4 fruit fly cellular contexts compared by ENCODE assay signal in the genomic region with DNA sequence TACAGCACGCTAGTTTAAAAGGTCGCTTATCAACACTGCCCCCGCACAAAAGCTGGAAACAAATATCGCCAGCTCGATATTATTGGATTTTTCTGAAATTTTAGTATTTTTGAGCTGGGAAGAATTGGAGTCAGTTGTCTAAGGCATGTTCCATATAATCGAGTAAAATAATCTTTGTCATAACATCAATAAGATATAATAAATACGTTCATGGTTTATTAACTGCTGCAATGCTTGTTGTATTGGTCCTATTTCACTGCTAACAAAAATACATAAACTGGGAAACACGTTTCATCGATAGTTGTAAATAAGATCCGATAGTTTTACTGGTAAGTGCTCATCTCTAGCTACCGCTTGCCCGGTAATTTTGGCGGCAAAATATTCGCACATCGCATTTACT.
A peak's percentile ranks its signal among the peaks of the same experiment; 100 is the strongest.
TF ChIP-seq lines count a peak whose summit lies in the region.

A gene (minus strand): TSS at position 41 of the 400 bp plus-strand sequence.
A gene (plus strand): TSS at position 339 of the 400 bp plus-strand sequence.

- peak; percentile 39 for TF ChIP-seq CTCF in whole organism, embryonic (GFP tag; optimal IDR thresholded peaks at IDR 0.05; lab: Kevin White, UChicago)

TF ChIP-seq in whole organism, adult, 20 proteins besides CTCF, POLR2A, EP300 and RAD21:
- TF ChIP-seq CG12768 (GFP tag; optimal IDR thresholded peaks at IDR 0.05; lab: Kevin White, UChicago) (peak; percentile 2), cnc (optimal IDR thresholded peaks at IDR 0.05; lab: Kevin White, UChicago) (no peak), CG7101 (tag; optimal IDR thresholded peaks at IDR 0.05; lab: Kevin White, UChicago) (peak; percentile 33), Crg-1 (GFP tag; optimal IDR thresholded peaks at IDR 0.05; lab: Kevin White, UChicago) (peak; percentile 59), tj (GFP tag; optimal IDR thresholded peaks at IDR 0.05; lab: Kevin White, UChicago) (no peak), CG1620 (GFP tag; optimal IDR thresholded peaks at IDR 0.05; lab: Kevin White, UChicago) (peak; percentile 76), CG7045 (GFP tag; optimal IDR thresholded peaks at IDR 0.05; lab: Kevin White, UChicago) (peak; percentile 47), bab1 (GFP tag; optimal IDR thresholded peaks at IDR 0.05; lab: Kevin White, UChicago) (peak; percentile 47), Hr96 (GFP tag; optimal IDR thresholded peaks at IDR 0.05; lab: Kevin White, UChicago) (peak; percentile 69), pad (GFP tag; optimal IDR thresholded peaks at IDR 0.05; lab: Kevin White, UChicago) (peak; percentile 58), CG33017 (tag; optimal IDR thresholded peaks at IDR 0.05; lab: Kevin White, UChicago) (no peak), kay (GFP tag; lab: Kevin White, UChicago; ENCODE audit: borderline replicate concordance) (peak; percentile 39), CG5204 (GFP tag; optimal IDR thresholded peaks at IDR 0.05; lab: Kevin White, UChicago) (peak; percentile 66), Mnt (GFP tag; optimal IDR thresholded peaks at IDR 0.05; lab: Kevin White, UChicago) (peak; percentile 75), CG11617 (GFP tag; optimal IDR thresholded peaks at IDR 0.05; lab: Kevin White, UChicago) (peak; percentile 45), Clk (GFP tag; optimal IDR thresholded peaks at IDR 0.05; lab: Kevin White, UChicago) (peak; percentile 5), CG14711 (tag; optimal IDR thresholded peaks at IDR 0.05; lab: Kevin White, UChicago) (peak; percentile 38), ovo (GFP tag; optimal IDR thresholded peaks at IDR 0.05; lab: Kevin White, UChicago) (no peak), cic (GFP tag; optimal IDR thresholded peaks at IDR 0.05; lab: Kevin White, UChicago) (no peak), toe (GFP tag; optimal IDR thresholded peaks at IDR 0.05; lab: Kevin White, UChicago) (peak; percentile 73)

TF ChIP-seq in whole organism, embryonic, 481 proteins besides CTCF, POLR2A, EP300 and RAD21 (continues in another document):
- TF ChIP-seq CG12236 (GFP tag; optimal IDR thresholded peaks at IDR 0.05; lab: Kevin White, UChicago): no peak
- TF ChIP-seq yki (optimal IDR thresholded peaks at IDR 0.05; lab: Kevin White, UChicago): no peak
- no peak for TF ChIP-seq disco-r (GFP tag; optimal IDR thresholded peaks at IDR 0.05; lab: Kevin White, UChicago)
- TF ChIP-seq CG8944 (GFP tag; optimal IDR thresholded peaks at IDR 0.05; lab: Kevin White, UChicago): no peak
- TF ChIP-seq CG10147 (GFP tag; optimal IDR thresholded peaks at IDR 0.05; lab: Kevin White, UChicago): peak; percentile 64
- no peak for TF ChIP-seq Deaf1 (tag; optimal IDR thresholded peaks at IDR 0.05; lab: Kevin White, UChicago)
- no peak for TF ChIP-seq Mrtf (GFP tag; IDR thresholded peaks at IDR 0.05; lab: Robert Waterston, UW)
- TF ChIP-seq CrebB (tag; optimal IDR thresholded peaks at IDR 0.05; lab: Kevin White, UChicago): no peak
- TF ChIP-seq CG14441 (GFP tag; IDR thresholded peaks at IDR 0.05; lab: Robert Waterston, UW): no peak
- TF ChIP-seq Gug (GFP tag; IDR thresholded peaks at IDR 0.05; lab: Robert Waterston, UW): peak; percentile 16; the same call in 1 of the 4 replicates
- TF ChIP-seq Ssrp (tag; optimal IDR thresholded peaks at IDR 0.05; lab: Kevin White, UChicago): no peak
- no peak for TF ChIP-seq nerfin-1 (tag; optimal IDR thresholded peaks at IDR 0.05; lab: Kevin White, UChicago)
- TF ChIP-seq gsb (GFP tag; IDR thresholded peaks at IDR 0.05; lab: Robert Waterston, UW): no peak
- TF ChIP-seq tll (GFP tag; optimal IDR thresholded peaks at IDR 0.05; lab: Kevin White, UChicago): peak; percentile 31 to 59
- no peak for TF ChIP-seq CG6765 (GFP tag; optimal IDR thresholded peaks at IDR 0.05; lab: Kevin White, UChicago)
- TF ChIP-seq CG1529 (GFP tag; optimal IDR thresholded peaks at IDR 0.05; lab: Kevin White, UChicago): no peak
- no peak for TF ChIP-seq org-1 (GFP tag; optimal IDR thresholded peaks at IDR 0.05; lab: Kevin White, UChicago)
- no peak for TF ChIP-seq CG31388 (GFP tag; optimal IDR thresholded peaks at IDR 0.05; lab: Kevin White, UChicago)
- no peak for TF ChIP-seq ERR (GFP tag; optimal IDR thresholded peaks at IDR 0.05; lab: Kevin White, UChicago)
- no peak for TF ChIP-seq nom (GFP tag; optimal IDR thresholded peaks at IDR 0.05; lab: Kevin White, UChicago)
- peak; percentile 22 for TF ChIP-seq twi (tag; optimal IDR thresholded peaks at IDR 0.05; lab: Kevin White, UChicago)
- TF ChIP-seq CG4617 (GFP tag; optimal IDR thresholded peaks at IDR 0.05; lab: Kevin White, UChicago; ENCODE audit: borderline replicate concordance): peak; percentile 62
- TF ChIP-seq Med (GFP tag; lab: Kevin White, UChicago): peak; percentile 91
- TF ChIP-seq tup (GFP tag; optimal IDR thresholded peaks at IDR 0.05; lab: Kevin White, UChicago): no peak

TF ChIP-seq in whole organism, prepupa, 60 proteins besides CTCF, POLR2A, EP300 and RAD21:
- TF ChIP-seq lz (GFP tag; optimal IDR thresholded peaks at IDR 0.05; lab: Kevin White, UChicago) (peak; percentile 53), Hr39 (GFP tag; optimal IDR thresholded peaks at IDR 0.05; lab: Kevin White, UChicago) (peak; percentile 53), CG16779 (tag; optimal IDR thresholded peaks at IDR 0.05; lab: Kevin White, UChicago) (no peak), CG1621 (tag; optimal IDR thresholded peaks at IDR 0.05; lab: Kevin White, UChicago) (no peak), CG3032 (tag; optimal IDR thresholded peaks at IDR 0.05; lab: Kevin White, UChicago) (peak; percentile 48), CG9139 (GFP tag; optimal IDR thresholded peaks at IDR 0.05; lab: Kevin White, UChicago) (no peak), CG10631 (GFP tag; optimal IDR thresholded peaks at IDR 0.05; lab: Kevin White, UChicago) (peak; percentile 50), CG6792 (GFP tag; optimal IDR thresholded peaks at IDR 0.05; lab: Kevin White, UChicago) (no peak), Ets21C (GFP tag; optimal IDR thresholded peaks at IDR 0.05; lab: Kevin White, UChicago) (peak; percentile 40), CG8632 (GFP tag; optimal IDR thresholded peaks at IDR 0.05; lab: Kevin White, UChicago) (peak; percentile 14), pdm3 (GFP tag; optimal IDR thresholded peaks at IDR 0.05; lab: Kevin White, UChicago) (peak; percentile 20), fd59A (GFP tag; optimal IDR thresholded peaks at IDR 0.05; lab: Kevin White, UChicago) (no peak), CG31627 (GFP tag; optimal IDR thresholded peaks at IDR 0.05; lab: Kevin White, UChicago) (peak; percentile 60), Sox14 (GFP tag; optimal IDR thresholded peaks at IDR 0.05; lab: Kevin White, UChicago) (peak; percentile 72), Sox102F (GFP tag; optimal IDR thresholded peaks at IDR 0.05; lab: Kevin White, UChicago) (no peak), esn (GFP tag; optimal IDR thresholded peaks at IDR 0.05; lab: Kevin White, UChicago) (peak; percentile 58), topi (GFP tag; optimal IDR thresholded peaks at IDR 0.05; lab: Kevin White, UChicago) (peak; percentile 49), CG6163 (GFP tag; IDR thresholded peaks at IDR 0.05; lab: Robert Waterston, UW) (no peak), cyc (GFP tag; optimal IDR thresholded peaks at IDR 0.05; lab: Kevin White, UChicago) (peak; percentile 46), Hr4 (GFP tag; optimal IDR thresholded peaks at IDR 0.05; lab: Kevin White, UChicago) (peak; percentile 2), salr (GFP tag; optimal IDR thresholded peaks at IDR 0.05; lab: Kevin White, UChicago) (no peak), Ets96B (tag; optimal IDR thresholded peaks at IDR 0.05; lab: Kevin White, UChicago) (no peak)

TF ChIP-seq in whole organism, wandering third instar larva, 38 proteins besides CTCF, POLR2A, EP300 and RAD21 (continues in another document):
- TF ChIP-seq GATAd (GFP tag; optimal IDR thresholded peaks at IDR 0.05; lab: Kevin White, UChicago) (peak; percentile 69), usp (GFP tag; optimal IDR thresholded peaks at IDR 0.05; lab: Kevin White, UChicago) (no peak), N (GFP tag; optimal IDR thresholded peaks at IDR 0.05; lab: Kevin White, UChicago) (no peak), Rel (GFP tag; optimal IDR thresholded peaks at IDR 0.05; lab: Kevin White, UChicago) (no peak), Rel (tag; optimal IDR thresholded peaks at IDR 0.05; lab: Kevin White, UChicago) (peak; percentile 35), woc (GFP tag; optimal IDR thresholded peaks at IDR 0.05; lab: Kevin White, UChicago) (peak; percentile 66), fru (GFP tag; optimal IDR thresholded peaks at IDR 0.05; lab: Kevin White, UChicago) (peak; percentile 64), brk (GFP tag; optimal IDR thresholded peaks at IDR 0.05; lab: Kevin White, UChicago) (no peak), pan (optimal IDR thresholded peaks at IDR 0.05; lab: Kevin White, UChicago) (no peak), lola (GFP tag; optimal IDR thresholded peaks at IDR 0.05; lab: Kevin White, UChicago) (no peak), Hr83 (GFP tag; optimal IDR thresholded peaks at IDR 0.05; lab: Kevin White, UChicago; ENCODE audit: poor library complexity, severe bottlenecking) (no peak), Jra (GFP tag; optimal IDR thresholded peaks at IDR 0.05; lab: Kevin White, UChicago) (peak; percentile 79), foxo (GFP tag; optimal IDR thresholded peaks at IDR 0.05; lab: Kevin White, UChicago) (peak in 1 of 2 experiments; percentile 50), tai (GFP tag; optimal IDR thresholded peaks at IDR 0.05; lab: Kevin White, UChicago) (no peak), OdsH (GFP tag; optimal IDR thresholded peaks at IDR 0.05; lab: Kevin White, UChicago) (peak; percentile 35), h (GFP tag; optimal IDR thresholded peaks at IDR 0.05; lab: Kevin White, UChicago) (peak; percentile 67), psq (GFP tag; optimal IDR thresholded peaks at IDR 0.05; lab: Kevin White, UChicago) (peak; percentile 41), HLH106 (tag; optimal IDR thresholded peaks at IDR 0.05; lab: Kevin White, UChicago) (peak; percentile 52), Hr78 (GFP tag; optimal IDR thresholded peaks at IDR 0.05; lab: Kevin White, UChicago) (no peak), Hnf4 (GFP tag; optimal IDR thresholded peaks at IDR 0.05; lab: Kevin White, UChicago) (peak; percentile 68), br (GFP tag; optimal IDR thresholded peaks at IDR 0.05; lab: Kevin White, UChicago) (peak; percentile 53), Mio (GFP tag; optimal IDR thresholded peaks at IDR 0.05; lab: Kevin White, UChicago) (no peak), sv (GFP tag; optimal IDR thresholded peaks at IDR 0.05; lab: Kevin White, UChicago) (peak; percentile 49), dmrt93B (GFP tag; optimal IDR thresholded peaks at IDR 0.05; lab: Kevin White, UChicago) (peak; percentile 50), Myc (optimal IDR thresholded peaks at IDR 0.05; lab: Kevin White, UChicago) (peak; percentile 62), dsf (GFP tag; optimal IDR thresholded peaks at IDR 0.05; lab: Kevin White, UChicago; ENCODE audit: borderline replicate concordance) (peak; percentile 24), Abd-B (GFP tag; optimal IDR thresholded peaks at IDR 0.05; lab: Kevin White, UChicago) (no peak), Dfd (GFP tag; optimal IDR thresholded peaks at IDR 0.05; lab: Kevin White, UChicago) (no peak), Dif (GFP tag; optimal IDR thresholded peaks at IDR 0.05; lab: Kevin White, UChicago; ENCODE audit: partially characterized antibody) (no peak), sage (GFP tag; optimal IDR thresholded peaks at IDR 0.05; lab: Kevin White, UChicago) (no peak)
